Worm (Caenorhabditis elegans): ENCODE data around the gene fos-1.
A peak's percentile ranks its signal among the peaks of the same experiment; 100 is the strongest.

Gene fos-1

ce11 chrV:5991490-5992069 lies 11.8 kb upstream of the fos-1 start:
- TF ChIP-seq ceh-36 (tag; optimal IDR thresholded peaks at IDR 0.05) = no peak
- TF ChIP-seq hmg-4 (GFP tag; optimal IDR thresholded peaks at IDR 0.05) = no peak
- TF ChIP-seq tbx-37 (GFP tag; conservative IDR thresholded peaks at IDR 0.05) = no peak
- no peak for TF ChIP-seq ama-1 (optimal IDR thresholded peaks at IDR 0.05)
- TF ChIP-seq ceh-13 (GFP tag; optimal IDR thresholded peaks at IDR 0.05) = no peak
- no peak for TF ChIP-seq tbx-11 (GFP tag; IDR thresholded peaks at IDR 0.05)

- TF ChIP-seq hmg-4 (GFP tag; optimal IDR thresholded peaks at IDR 0.05) (no peak), B0310.2 (tag; optimal IDR thresholded peaks at IDR 0.05) (no peak), sea-1 (GFP tag; conservative IDR thresholded peaks at IDR 0.05) (no peak), F13C5.2 (tag; optimal IDR thresholded peaks at IDR 0.05) (no peak), ceh-36 (tag; optimal IDR thresholded peaks at IDR 0.05) (no peak), scrt-1 (GFP tag; IDR thresholded peaks at IDR 0.05) (no peak), flt-1 (GFP tag; IDR thresholded peaks at IDR 0.05) (no peak)
Observed at ce11 chrV:5995598-5995997, 7.8 kb upstream of the fos-1 start.

- TF ChIP-seq ama-1 (optimal IDR thresholded peaks at IDR 0.05) (no peak), pes-1 (GFP tag; IDR thresholded peaks at IDR 0.05) (no peak), tbx-37 (GFP tag; conservative IDR thresholded peaks at IDR 0.05) (no peak), ets-7 (tag; optimal IDR thresholded peaks at IDR 0.05) (no peak), tbx-11 (GFP tag; IDR thresholded peaks at IDR 0.05) (no peak), ceh-36 (tag; optimal IDR thresholded peaks at IDR 0.05) (no peak), flt-1 (GFP tag; IDR thresholded peaks at IDR 0.05) (no peak), B0310.2 (tag; optimal IDR thresholded peaks at IDR 0.05) (no peak), tra-4 (tag; optimal IDR thresholded peaks at IDR 0.05) (no peak), hnd-1 (tag; optimal IDR thresholded peaks at IDR 0.05) (no peak), sea-1 (GFP tag; conservative IDR thresholded peaks at IDR 0.05) (no peak), scrt-1 (GFP tag; IDR thresholded peaks at IDR 0.05) (no peak), hmg-4 (GFP tag; optimal IDR thresholded peaks at IDR 0.05) (no peak), ceh-13 (GFP tag; optimal IDR thresholded peaks at IDR 0.05) (no peak), F13C5.2 (tag; optimal IDR thresholded peaks at IDR 0.05) (no peak), aly-1 (tag; optimal IDR thresholded peaks at IDR 0.05) (no peak)
Observed at ce11 chrV:5996114-5996513, 7.3 kb upstream of the fos-1 start, which contains the start of gene cpg-4. Gene cpg-4 (plus strand): TSS chrV:5996416.

- TF ChIP-seq hmg-4 (GFP tag; optimal IDR thresholded peaks at IDR 0.05) (peak; percentile 13), hnd-1 (tag; optimal IDR thresholded peaks at IDR 0.05) (no peak), F13C5.2 (tag; optimal IDR thresholded peaks at IDR 0.05) (peak; percentile 24), sea-1 (GFP tag; conservative IDR thresholded peaks at IDR 0.05) (no peak), pes-1 (GFP tag; IDR thresholded peaks at IDR 0.05) (no peak), hmbx-1 (tag; optimal IDR thresholded peaks at IDR 0.05) (no peak)
Observed at ce11 chrV:6000368-6000802, 3.0 kb upstream of the fos-1 start.

- TF ChIP-seq tbx-11 (GFP tag; IDR thresholded peaks at IDR 0.05) (no peak), aly-1 (tag; optimal IDR thresholded peaks at IDR 0.05) (no peak), ama-1 (optimal IDR thresholded peaks at IDR 0.05) (no peak), hmbx-1 (tag; optimal IDR thresholded peaks at IDR 0.05) (no peak), hnd-1 (tag; optimal IDR thresholded peaks at IDR 0.05) (no peak), ceh-13 (GFP tag; optimal IDR thresholded peaks at IDR 0.05) (no peak), F13C5.2 (tag; optimal IDR thresholded peaks at IDR 0.05) (no peak), sea-1 (GFP tag; conservative IDR thresholded peaks at IDR 0.05) (no peak), flt-1 (GFP tag; IDR thresholded peaks at IDR 0.05) (no peak), tra-4 (tag; optimal IDR thresholded peaks at IDR 0.05) (no peak), ceh-36 (tag; optimal IDR thresholded peaks at IDR 0.05) (no peak), hmg-4 (GFP tag; optimal IDR thresholded peaks at IDR 0.05) (no peak), B0310.2 (tag; optimal IDR thresholded peaks at IDR 0.05) (no peak)
Observed at ce11 chrV:6007927-6008326, 4.5 kb downstream of the fos-1 start.

ce11 chrV:6010642-6011041 lies 7.2 kb downstream of the fos-1 start:
- no peak for TF ChIP-seq hnd-1 (tag; optimal IDR thresholded peaks at IDR 0.05)
- no peak for TF ChIP-seq tra-4 (tag; optimal IDR thresholded peaks at IDR 0.05)
- TF ChIP-seq aly-1 (tag; optimal IDR thresholded peaks at IDR 0.05) = no peak
- TF ChIP-seq hmg-4 (GFP tag; optimal IDR thresholded peaks at IDR 0.05) = no peak
- no peak for TF ChIP-seq F13C5.2 (tag; optimal IDR thresholded peaks at IDR 0.05)
- no peak for TF ChIP-seq ama-1 (optimal IDR thresholded peaks at IDR 0.05)
- no peak for TF ChIP-seq sea-1 (GFP tag; conservative IDR thresholded peaks at IDR 0.05)
- TF ChIP-seq tbx-37 (GFP tag; conservative IDR thresholded peaks at IDR 0.05) = no peak
- no peak for TF ChIP-seq tbx-11 (GFP tag; IDR thresholded peaks at IDR 0.05)
- TF ChIP-seq flt-1 (GFP tag; IDR thresholded peaks at IDR 0.05) = no peak
- no peak for TF ChIP-seq scrt-1 (GFP tag; IDR thresholded peaks at IDR 0.05)
- TF ChIP-seq pes-1 (GFP tag; IDR thresholded peaks at IDR 0.05) = no peak
- TF ChIP-seq B0310.2 (tag; optimal IDR thresholded peaks at IDR 0.05) = no peak
- TF ChIP-seq ceh-13 (GFP tag; optimal IDR thresholded peaks at IDR 0.05) = no peak
- no peak for TF ChIP-seq hmbx-1 (tag; optimal IDR thresholded peaks at IDR 0.05)
- no peak for TF ChIP-seq ets-7 (tag; optimal IDR thresholded peaks at IDR 0.05)
- TF ChIP-seq ceh-36 (tag; optimal IDR thresholded peaks at IDR 0.05) = no peak

- no peak for TF ChIP-seq tbx-11 (GFP tag; IDR thresholded peaks at IDR 0.05)
- TF ChIP-seq ceh-13 (GFP tag; optimal IDR thresholded peaks at IDR 0.05) = no peak
- no peak for TF ChIP-seq tra-4 (tag; optimal IDR thresholded peaks at IDR 0.05)
- TF ChIP-seq hmbx-1 (tag; optimal IDR thresholded peaks at IDR 0.05) = no peak
- no peak for TF ChIP-seq F13C5.2 (tag; optimal IDR thresholded peaks at IDR 0.05)
- no peak for TF ChIP-seq tbx-37 (GFP tag; conservative IDR thresholded peaks at IDR 0.05)
Observed at ce11 chrV:6012401-6012800, 9.0 kb downstream of the fos-1 start.

ce11 chrV:6015546-6016089 lies 12.2 kb downstream of the fos-1 start:
- no peak for TF ChIP-seq ceh-13 (GFP tag; optimal IDR thresholded peaks at IDR 0.05)
- TF ChIP-seq tbx-11 (GFP tag; IDR thresholded peaks at IDR 0.05) = no peak
- TF ChIP-seq scrt-1 (GFP tag; IDR thresholded peaks at IDR 0.05) = no peak
- TF ChIP-seq hmbx-1 (tag; optimal IDR thresholded peaks at IDR 0.05) = no peak
- no peak for TF ChIP-seq hmg-4 (GFP tag; optimal IDR thresholded peaks at IDR 0.05)
- no peak for TF ChIP-seq hnd-1 (tag; optimal IDR thresholded peaks at IDR 0.05)
- no peak for TF ChIP-seq B0310.2 (tag; optimal IDR thresholded peaks at IDR 0.05)
- no peak for TF ChIP-seq flt-1 (GFP tag; IDR thresholded peaks at IDR 0.05)
- no peak for TF ChIP-seq ets-7 (tag; optimal IDR thresholded peaks at IDR 0.05)
- no peak for TF ChIP-seq ama-1 (optimal IDR thresholded peaks at IDR 0.05)
- TF ChIP-seq F13C5.2 (tag; optimal IDR thresholded peaks at IDR 0.05) = no peak
- no peak for TF ChIP-seq pes-1 (GFP tag; IDR thresholded peaks at IDR 0.05)
- TF ChIP-seq ceh-36 (tag; optimal IDR thresholded peaks at IDR 0.05) = no peak
- no peak for TF ChIP-seq tra-4 (tag; optimal IDR thresholded peaks at IDR 0.05)
- no peak for TF ChIP-seq tbx-37 (GFP tag; conservative IDR thresholded peaks at IDR 0.05)
- TF ChIP-seq aly-1 (tag; optimal IDR thresholded peaks at IDR 0.05) = no peak
